Worm (Caenorhabditis elegans): ENCODE measurements around the gene clc-22.

DNA sequence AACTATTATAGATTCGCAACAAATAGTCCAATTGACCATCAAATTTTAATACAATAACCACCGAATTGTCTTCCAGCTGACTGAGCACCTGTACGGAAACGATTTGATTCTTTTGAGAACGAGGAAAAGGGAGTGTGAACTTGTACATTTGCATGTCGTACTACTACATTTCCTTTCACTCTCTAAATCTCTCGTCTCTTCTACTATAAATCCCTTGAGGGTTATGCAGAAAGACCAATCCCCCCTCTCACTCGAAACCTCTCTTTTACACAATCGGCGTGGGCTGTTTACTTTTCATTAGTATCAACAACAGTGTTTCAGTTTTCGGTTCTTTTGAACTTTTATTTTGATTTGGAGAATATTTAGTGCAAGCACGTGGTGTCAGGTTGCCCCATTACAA is 6.3 kb upstream of the clc-22 start:
- TF ChIP-seq ets-4 (GFP tag; optimal IDR thresholded peaks at IDR 0.05): no peak
- no peak for TF ChIP-seq unc-62 (GFP tag; optimal IDR thresholded peaks at IDR 0.05)
- no peak for TF ChIP-seq ekl-4 (GFP tag; IDR thresholded peaks at IDR 0.05)
- no peak for TF ChIP-seq F57C9.4 (tag; optimal IDR thresholded peaks at IDR 0.05)
- no peak for TF ChIP-seq cebp-2 (GFP tag; IDR thresholded peaks at IDR 0.05)
- no peak for TF ChIP-seq ztf-22 (GFP tag; optimal IDR thresholded peaks at IDR 0.05)

Data from whole organism, young adult.